Worm (Caenorhabditis elegans) whole organism, young adult: ENCODE results near the gene ipla-6.
"Not testable (repeated sequence)": the region's sequence is repeated elsewhere in the genome, so short reads cannot be mapped to it uniquely, and the experiment has no call there.

Experiments used
- B0035.1 ChIP-seq: sonication (generic microtip); optimal IDR thresholded peaks from 2 replicates; lab custom pipeline; 2016; ENCODE audit warnings: missing genetic modification characterization, mild to moderate bottlenecking, missing compliant biosample characterization, missing genotype, missing genetic modification reagents
- F10E7.11 ChIP-seq: sonication (generic microtip); optimal IDR thresholded peaks from 2 replicates; lab custom pipeline; 2017; ENCODE audit warnings: mild to moderate bottlenecking, missing genetic modification characterization, moderate library complexity, missing compliant biosample characterization
- F33H1.4 ChIP-seq: fragments of 200-800 bp; sonication (Bioruptor generic); IDR thresholded peaks from 2 replicates; pipeline ENCODE4 v1.3.6; 2022; ENCODE audit warnings: missing genetic modification reagents, missing genetic modification characterization, missing compliant biosample characterization
- F37B4.10 ChIP-seq: fragments of 200-800 bp; sonication (Bioruptor generic); IDR thresholded peaks from 2 replicates; pipeline ENCODE4 v1.3.6; 2022; ENCODE audit warnings: missing genetic modification characterization, missing compliant biosample characterization
- T07F8.4 ChIP-seq: sonication (generic microtip); optimal IDR thresholded peaks from 2 replicates; lab custom pipeline; 2016; ENCODE audit warnings: mild to moderate bottlenecking, missing genetic modification characterization, moderate library complexity, missing compliant biosample characterization
- athp-1 ChIP-seq: sonication (generic microtip); optimal IDR thresholded peaks from 2 replicates; lab custom pipeline; 2017; ENCODE audit warnings: mild to moderate bottlenecking, missing genetic modification characterization, missing compliant biosample characterization
- bed-1 ChIP-seq: fragments of 200-800 bp; sonication (Bioruptor generic); IDR thresholded peaks from 2 replicates; pipeline ENCODE4 v1.3.6; 2022; ENCODE audit warnings: missing genetic modification reagents, missing genetic modification characterization, missing compliant biosample characterization
- cebp-2 ChIP-seq: fragments of 200-800 bp; sonication (Bioruptor generic); IDR thresholded peaks from 2 replicates; pipeline ENCODE4 v1.3.6; 2022; ENCODE audit warnings: missing genetic modification characterization, missing compliant biosample characterization
- ceh-100 ChIP-seq: fragments of 200-800 bp; sonication (Bioruptor generic); IDR thresholded peaks from 2 replicates; pipeline ENCODE4 v1.3.6; 2022; ENCODE audit warnings: missing genetic modification reagents, missing genetic modification characterization, missing compliant biosample characterization
- ceh-79 ChIP-seq: sonication (generic microtip); optimal IDR thresholded peaks from 2 replicates; lab custom pipeline; 2017; ENCODE audit warnings: mild to moderate bottlenecking, missing genetic modification characterization, missing compliant biosample characterization
- chd-7 ChIP-seq: sonication (generic microtip); optimal IDR thresholded peaks from 2 replicates; lab custom pipeline; 2016; ENCODE audit warnings: mild to moderate bottlenecking, missing genetic modification characterization, moderate library complexity, missing compliant biosample characterization
- efl-1 ChIP-seq: fragments of 150-350 bp; optimal IDR thresholded peaks from 2 replicates; lab custom pipeline; 2014; ENCODE audit warnings: missing biosample characterization, missing genetic modification reagents, missing genetic modification characterization
- ekl-4 ChIP-seq: fragments of 200-800 bp; sonication (Bioruptor generic); IDR thresholded peaks from 2 replicates; pipeline ENCODE4 v1.3.6; 2022; ENCODE audit warnings: missing genetic modification reagents, missing genetic modification characterization, missing compliant biosample characterization
- fkh-3 ChIP-seq: sonication (generic microtip); optimal IDR thresholded peaks from 2 replicates; lab custom pipeline; 2016; ENCODE audit warnings: mild to moderate bottlenecking, missing genetic modification characterization, missing compliant biosample characterization
- him-1 ChIP-seq: sonication (generic microtip); optimal IDR thresholded peaks from 2 replicates; lab custom pipeline; 2016; ENCODE audit warnings: missing genotype, missing genetic modification reagents, missing genetic modification characterization, missing compliant biosample characterization
- hlh-26 ChIP-seq: fragments of 200-800 bp; sonication (Bioruptor generic); conservative IDR thresholded peaks from 2 replicates; pipeline ENCODE4 v1.3.6; 2022; ENCODE audit warnings: missing genetic modification reagents, missing genetic modification characterization, missing compliant biosample characterization
- lin-54 ChIP-seq: fragments of 200-800 bp; sonication (Bioruptor generic); optimal IDR thresholded peaks from 2 replicates; lab custom pipeline; 2018; ENCODE audit warnings: mild to moderate bottlenecking, missing genetic modification characterization, missing compliant biosample characterization
- lsl-1 ChIP-seq: fragments of 200-800 bp; sonication (Bioruptor generic); optimal IDR thresholded peaks from 2 replicates; lab custom pipeline; 2018; ENCODE audit warnings: mild to moderate bottlenecking, missing genetic modification characterization, moderate library complexity, missing compliant biosample characterization
- madf-6 ChIP-seq: fragments of 200-800 bp; sonication (Bioruptor generic); IDR thresholded peaks from 2 replicates; pipeline ENCODE4 v1.3.6; 2022; ENCODE audit warnings: missing genetic modification reagents, missing genetic modification characterization, missing compliant biosample characterization
- madf-8 ChIP-seq: fragments of 200-800 bp; sonication (Bioruptor generic); conservative IDR thresholded peaks from 2 replicates; pipeline ENCODE4 v1.3.6; 2022; ENCODE audit warnings: missing genetic modification reagents, missing genetic modification characterization, missing compliant biosample characterization
- mcd-1 ChIP-seq: fragments of 200-800 bp; sonication (Bioruptor generic); IDR thresholded peaks from 2 replicates; pipeline ENCODE4 v1.3.6; 2022; ENCODE audit warnings: missing genetic modification reagents, missing genetic modification characterization, missing compliant biosample characterization
- repo-1 ChIP-seq: sonication (generic microtip); optimal IDR thresholded peaks from 2 replicates; lab custom pipeline; 2017; ENCODE audit warnings: mild to moderate bottlenecking, missing genetic modification characterization, missing compliant biosample characterization
- snpc-3.4 ChIP-seq: sonication (generic microtip); optimal IDR thresholded peaks from 2 replicates; lab custom pipeline; 2017; ENCODE audit warnings: missing genetic modification characterization, mild to moderate bottlenecking, missing compliant biosample characterization, antibody characterized with exemption, moderate library complexity, missing genotype, missing genetic modification reagents
- snpc-4 ChIP-seq, 5 experiments: fragments of 150-350 bp in 1 of 5; sonication (generic microtip) in 4 of 5; optimal IDR thresholded peaks; 2 replicates each; lab custom pipeline; 2014 to 2018; ENCODE audit warnings: missing genetic modification characterization in 5 of 5, missing biosample characterization in 3 of 5, antibody characterized with exemption in 2 of 5, mild to moderate bottlenecking in 2 of 5, missing compliant biosample characterization in 2 of 5, missing genotype in 2 of 5, moderate library complexity in 2 of 5, missing genetic modification reagents in 1 of 5
- somi-1 ChIP-seq: fragments of 200-800 bp; sonication (Bioruptor generic); optimal IDR thresholded peaks from 2 replicates; lab custom pipeline; 2018; ENCODE audit warnings: mild to moderate bottlenecking, missing genetic modification characterization, missing compliant biosample characterization
- sptf-2 ChIP-seq: fragments of 200-800 bp; sonication (Bioruptor generic); optimal IDR thresholded peaks from 2 replicates; lab custom pipeline; 2018; ENCODE audit warnings: mild to moderate bottlenecking, missing genetic modification characterization, missing compliant biosample characterization
- xnd-1 ChIP-seq: sonication (generic microtip); optimal IDR thresholded peaks from 2 replicates; lab custom pipeline; 2016; ENCODE audit warnings: missing genotype, missing genetic modification reagents, missing genetic modification characterization, missing compliant biosample characterization
- ztf-3 ChIP-seq: fragments of 200-800 bp; sonication (Bioruptor generic); optimal IDR thresholded peaks from 2 replicates; lab custom pipeline; 2018; ENCODE audit warnings: mild to moderate bottlenecking, missing genetic modification characterization, missing compliant biosample characterization

Gene ipla-6

DNA sequence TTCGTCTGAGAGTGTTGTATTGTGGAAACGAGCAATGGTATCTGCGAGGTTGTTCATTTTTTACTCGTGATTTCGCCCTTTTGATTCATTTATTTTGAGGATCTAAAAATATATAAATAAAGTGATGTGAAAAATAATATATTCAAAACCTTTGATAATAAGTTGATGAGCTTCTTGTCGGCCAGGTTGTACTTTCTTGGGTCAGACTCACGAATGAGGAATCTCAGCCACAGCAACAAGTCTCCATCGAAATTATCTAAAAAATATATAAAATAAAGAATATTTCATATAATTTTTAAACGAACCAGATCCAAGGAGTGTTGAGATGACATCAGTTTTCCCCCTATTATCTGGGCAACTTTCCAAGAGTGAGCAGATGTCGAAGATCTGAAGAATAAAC lies 5.0 kb downstream of the ipla-6 start, which contains the start of gene Y73B6BL.288:
TSS of gene Y73B6BL.288 (minus strand) at position 101 of the 400 bp plus-strand sequence.
- TF ChIP-seq lin-54 (GFP tag; lab: Kevin White, UChicago) (no peak), snpc-3.4 (tag; lab: Kevin White, UChicago) (no peak), chd-7 (no peak), sptf-2 (GFP tag; lab: Kevin White, UChicago) (no peak), F37B4.10 (GFP tag; lab: Robert Waterston, UW) (no peak), bed-1 (GFP tag; lab: Robert Waterston, UW) (no peak)
- TF ChIP-seq, all 124 proteins: peak for 0

DNA sequence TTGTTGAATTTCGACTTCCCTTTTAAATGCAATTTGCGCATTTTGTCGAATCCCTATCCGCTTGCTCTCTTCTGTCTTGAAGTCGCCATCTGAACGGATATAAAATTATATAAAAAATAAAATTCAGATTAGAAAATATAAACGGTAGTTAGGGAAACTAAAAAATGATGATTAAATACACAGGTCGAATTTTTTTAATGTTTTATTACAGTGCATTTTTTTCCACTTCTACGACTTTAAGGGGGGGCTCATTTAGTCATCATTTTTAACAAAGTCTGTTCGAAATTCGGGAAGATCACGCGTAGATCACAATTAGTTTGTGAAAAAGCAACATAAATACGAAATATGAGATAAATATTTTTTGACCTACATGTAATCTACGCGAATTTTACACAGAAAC lies 5.4 kb downstream of the ipla-6 start, which contains the start of gene Y73B6BL.14:
TSS of gene Y73B6BL.14 (minus strand) at position 101 of the 400 bp plus-strand sequence.
- TF ChIP-seq ceh-100 (GFP tag; lab: Robert Waterston, UW) (no peak), efl-1 (GFP tag; lab: Kevin White, UChicago) (peak; percentile 46), somi-1 (GFP tag; lab: Kevin White, UChicago) (no peak), fkh-3 (tag; lab: Kevin White, UChicago) (no peak)

DNA sequence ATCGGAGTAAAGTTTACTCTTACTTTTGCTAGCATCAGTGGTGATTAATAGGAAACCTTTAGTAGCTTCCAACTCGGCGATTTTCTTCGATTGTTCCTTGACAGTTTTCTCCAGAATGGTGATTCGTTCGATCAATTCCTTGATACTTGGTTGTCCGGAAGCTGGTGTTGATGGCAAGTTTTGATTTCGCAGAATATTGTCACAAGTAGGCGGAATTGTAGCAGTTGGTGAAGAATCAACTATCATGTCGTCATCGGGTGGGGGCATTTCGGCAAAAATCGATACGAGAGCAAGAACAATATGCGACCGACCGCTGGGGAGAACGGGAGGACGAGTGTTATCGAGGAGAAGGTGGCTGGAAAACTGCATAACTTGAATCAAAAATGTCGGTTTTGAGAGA lies 9.8 kb downstream of the ipla-6 start, which contains the start of gene Y73B6BL.289:
TSS of gene Y73B6BL.289 (plus strand) at position 301 of the 400 bp plus-strand sequence.
- not testable (repeated sequence) for TF ChIP-seq ceh-79 (tag; lab: Kevin White, UChicago); snpc-3.4 (tag; lab: Kevin White, UChicago); T07F8.4

DNA sequence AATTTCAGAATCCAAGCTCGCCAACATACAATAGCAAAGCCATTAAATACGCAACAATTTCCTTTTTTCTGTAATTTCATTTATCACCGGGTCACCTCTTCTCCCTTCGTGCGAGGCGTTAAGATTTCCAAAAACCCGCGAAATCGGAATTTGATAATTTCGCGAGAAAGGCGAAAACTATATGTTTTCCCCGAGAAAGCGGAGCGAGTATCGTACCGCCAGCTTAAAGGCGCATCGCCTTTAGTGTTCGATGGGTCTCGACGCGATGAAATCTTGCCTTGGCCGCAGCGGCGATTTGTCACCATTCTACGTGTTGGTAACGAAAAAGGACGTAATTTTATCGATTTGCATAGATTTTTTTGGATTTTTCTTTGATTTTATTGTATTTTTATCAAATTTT lies 10.4 kb downstream of the ipla-6 start:
- peak; percentile 67 for TF ChIP-seq madf-6 (GFP tag; lab: Robert Waterston, UW)
- TF ChIP-seq snpc-4 (GFP tag; optimal IDR thresholded peaks at IDR 0.05; lab: Kevin White, UChicago), result not testable (repeated sequence)
- TF ChIP-seq snpc-4 (tag; optimal IDR thresholded peaks at IDR 0.05; lab: Kevin White, UChicago), result peak in 1 of 4 experiments; percentile 61
- TF ChIP-seq xnd-1 (tag; lab: Kevin White, UChicago), result peak; percentile 62
- peak; percentile 69 for TF ChIP-seq lsl-1 (GFP tag; lab: Kevin White, UChicago)
- TF ChIP-seq F33H1.4, result peak; percentile 80
- TF ChIP-seq madf-8, result 0 out of 2 replicates have a peak, but pooled peaks have one; percentile 28

DNA sequence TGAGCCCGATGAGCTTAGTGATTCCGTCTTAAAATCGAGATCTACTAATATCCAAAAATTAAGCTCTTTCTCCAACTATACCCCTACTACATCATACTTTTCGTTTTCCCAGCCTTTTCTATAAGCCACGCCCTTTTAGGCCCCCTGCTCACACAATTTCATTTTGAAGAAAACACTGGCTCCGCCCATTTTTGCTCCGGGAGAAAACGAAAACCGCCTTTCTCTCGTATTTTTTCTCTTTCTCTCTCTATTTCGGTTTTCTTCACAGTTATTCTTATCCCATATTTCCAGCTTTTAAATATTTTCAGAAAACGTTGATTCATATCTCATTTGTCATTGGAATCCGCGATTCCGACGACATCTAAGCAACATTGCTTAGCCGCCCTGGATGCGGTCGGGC lies 24.2 kb downstream of the ipla-6 start, which contains the start of gene Y73B6BL.47:
TSS of gene Y73B6BL.47 (plus strand) at position 301 of the 400 bp plus-strand sequence.
- no peak for TF ChIP-seq snpc-3.4 (tag; lab: Kevin White, UChicago)
- no peak for TF ChIP-seq F10E7.11 (tag; lab: Kevin White, UChicago)
- no peak for TF ChIP-seq hlh-26 (GFP tag; lab: Robert Waterston, UW)
- no peak for TF ChIP-seq cebp-2 (GFP tag; lab: Robert Waterston, UW)
- TF ChIP-seq him-1 (tag; lab: Kevin White, UChicago), result no peak
- no peak for TF ChIP-seq repo-1 (tag; lab: Kevin White, UChicago)
- TF ChIP-seq, all 124 proteins: peak for 0

DNA sequence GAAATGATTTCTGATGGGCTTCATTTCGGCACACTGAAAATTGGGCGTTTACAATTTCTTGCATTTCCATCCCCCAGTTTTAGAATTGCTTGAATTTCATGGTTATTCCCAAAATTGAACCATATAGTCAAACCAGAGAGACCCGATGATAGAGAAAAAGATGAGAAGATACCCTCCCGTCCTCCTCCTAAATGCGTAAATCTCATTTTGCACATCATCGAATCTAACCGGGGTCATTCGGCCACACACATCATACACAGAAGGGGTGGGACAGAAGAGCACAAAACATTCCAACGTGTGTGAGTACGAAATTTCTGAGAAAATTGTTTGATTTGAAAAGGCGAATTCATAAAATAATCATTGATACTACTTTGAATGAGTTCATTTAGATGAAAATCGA lies 26.2 kb downstream of the ipla-6 start:
- TF ChIP-seq B0035.1 (no peak), mcd-1 (GFP tag; lab: Robert Waterston, UW) (no peak), ceh-100 (GFP tag; lab: Robert Waterston, UW) (no peak), lin-54 (GFP tag; lab: Kevin White, UChicago) (no peak), chd-7 (no peak)

DNA sequence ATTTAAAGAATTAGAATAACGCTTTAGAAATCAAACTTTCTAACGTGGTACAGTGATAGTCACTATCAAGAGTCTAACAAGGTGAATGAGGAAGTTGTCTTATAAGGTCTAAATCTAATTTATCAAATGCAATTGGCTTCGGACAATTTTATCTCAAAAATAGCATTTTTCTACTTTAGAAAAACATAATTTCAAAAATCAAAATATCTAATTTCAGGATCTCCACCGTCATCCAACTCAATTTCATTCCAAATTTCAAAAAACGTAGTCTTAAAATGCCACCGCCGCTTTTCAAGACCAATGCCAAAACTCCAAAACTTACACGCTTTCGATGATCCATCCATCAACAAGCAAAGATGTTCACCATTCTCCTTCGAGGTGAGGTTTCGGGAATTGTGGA lies 27.6 kb downstream of the ipla-6 start, which contains the start of gene Y73B6BL.270:
TSS of gene Y73B6BL.270 (plus strand) at position 301 of the 400 bp plus-strand sequence.
- TF ChIP-seq ztf-3 (no peak), ekl-4 (no peak), athp-1 (tag; lab: Kevin White, UChicago) (no peak), F10E7.11 (tag; lab: Kevin White, UChicago) (no peak)
